Fruit fly (Drosophila melanogaster) whole organism, embryonic: ENCODE data around the gene Fancl.

Experiments used
- Blimp-1 ChIP-seq: fragments of 200-800 bp; sonication (Bioruptor generic); optimal IDR thresholded peaks from 3 replicates; lab custom pipeline; 2018; ENCODE audit warnings: missing biosample characterization, missing genetic modification characterization, mild to moderate bottlenecking, moderate library complexity, missing genetic modification reagents
- CG12299 ChIP-seq: fragments of 200-800 bp; sonication (Bioruptor generic); optimal IDR thresholded peaks from 2 replicates; lab custom pipeline; 2018; ENCODE audit warnings: missing biosample characterization, mild to moderate bottlenecking, missing genetic modification characterization
- CG14860 ChIP-seq: fragments of 200-800 bp; sonication (Bioruptor generic); IDR thresholded peaks from 3 replicates; pipeline ENCODE4 v1.3.6; 2022; ENCODE audit warnings: missing biosample characterization, missing genetic modification characterization; ENCODE audit not compliant: partially characterized antibody
- CG17802 ChIP-seq: fragments of 200-800 bp; sonication (Bioruptor generic); optimal IDR thresholded peaks from 2 replicates; lab custom pipeline; 2018; ENCODE audit warnings: missing biosample characterization, mild to moderate bottlenecking, missing genetic modification characterization, moderate library complexity
- CG18262 ChIP-seq: fragments of 200-800 bp; optimal IDR thresholded peaks from 3 replicates; lab custom pipeline; 2019; ENCODE audit warnings: missing biosample characterization, mild to moderate bottlenecking, missing genetic modification characterization, moderate library complexity
- CG4730 ChIP-seq: fragments of 200-800 bp; sonication (Bioruptor generic); IDR thresholded peaks from 2 replicates; pipeline ENCODE4 v1.3.6; 2022; ENCODE audit warnings: missing biosample characterization, missing genetic modification characterization
- Fer3 ChIP-seq: fragments of 200-800 bp; sonication (Bioruptor generic); optimal IDR thresholded peaks from 2 replicates; lab custom pipeline; 2018; ENCODE audit warnings: missing biosample characterization, mild to moderate bottlenecking, missing genetic modification characterization, moderate library complexity
- HLH4C ChIP-seq: fragments of 200-800 bp; sonication (Bioruptor generic); IDR thresholded peaks from 3 replicates; pipeline ENCODE4 v1.3.6; 2022; ENCODE audit warnings: missing biosample characterization, missing genetic modification characterization; ENCODE audit not compliant: partially characterized antibody
- Lpt ChIP-seq: fragments of >200 bp; optimal IDR thresholded peaks from 2 replicates; lab custom pipeline; 2018; ENCODE audit warnings: missing biosample characterization, missing genetic modification characterization
- dpn ChIP-seq, 2 experiments: fragments of 200-800 bp; sonication (Bioruptor generic); optimal IDR thresholded peaks; 3 replicates each; lab custom pipeline; 2016; ENCODE audit warnings: missing biosample characterization in 2 of 2, missing genetic modification characterization in 2 of 2
- gem ChIP-seq: fragments of 200-800 bp; sonication (Bioruptor generic); optimal IDR thresholded peaks from 2 replicates; lab custom pipeline; 2019; ENCODE audit warnings: missing biosample characterization, mild to moderate bottlenecking, missing genetic modification characterization, moderate library complexity
- ro ChIP-seq: fragments of 200-800 bp; sonication (Bioruptor generic); IDR thresholded peaks from 2 replicates; pipeline ENCODE4 v1.3.6; 2022; ENCODE audit warnings: missing biosample characterization, missing genetic modification characterization
- tx ChIP-seq: fragments of 200-800 bp; sonication (Bioruptor generic); optimal IDR thresholded peaks from 2 replicates; lab custom pipeline; 2016; ENCODE audit warnings: missing biosample characterization, missing genetic modification characterization
- zf30C ChIP-seq: fragments of 200-800 bp; sonication (Bioruptor generic); optimal IDR thresholded peaks from 3 replicates; lab custom pipeline; 2018; ENCODE audit warnings: missing biosample characterization, mild to moderate bottlenecking, missing genetic modification characterization

- TF ChIP-seq gem (tag; lab: Kevin White, UChicago) (no peak), zf30C (no peak), CG18262 (tag; lab: Kevin White, UChicago) (no peak), CG14860 (no peak), Fer3 (tag; lab: Kevin White, UChicago) (no peak), CG4730 (GFP tag; lab: Robert Waterston, UW) (no peak), Lpt (GFP tag; lab: Kevin White, UChicago) (no peak), CG12299 (tag; lab: Kevin White, UChicago) (no peak), Blimp-1 (no peak), ro (GFP tag; lab: Robert Waterston, UW) (no peak), HLH4C (GFP tag; lab: Robert Waterston, UW) (no peak), dpn (GFP tag; optimal IDR thresholded peaks at IDR 0.05; lab: Kevin White, UChicago) (no peak), tx (GFP tag; lab: Kevin White, UChicago) (no peak), CG17802 (tag; lab: Kevin White, UChicago) (no peak)
These were observed 36.5 kb upstream of the Fancl start for dm6 chr3R:10089171-10089664.
